Worm (Caenorhabditis elegans) whole organism, L4/young adult: ENCODE data around the gene math-19.
"Not testable (repeated sequence)": the region's sequence is repeated elsewhere in the genome, so short reads cannot be mapped to it uniquely, and the experiment has no call there.

ENCODE experiments used
- W03F9.2 ChIP-seq: fragments of 150-350 bp; optimal IDR thresholded peaks from 2 replicates; lab custom pipeline; 2014; ENCODE audit warnings: missing biosample characterization, missing genetic modification characterization
- dao-5 ChIP-seq: sonication (generic microtip); optimal IDR thresholded peaks from 2 replicates; lab custom pipeline; 2016; ENCODE audit warnings: missing genotype, missing genetic modification characterization, moderate library complexity, missing compliant biosample characterization
- him-1 ChIP-seq: sonication (generic microtip); optimal IDR thresholded peaks from 2 replicates; lab custom pipeline; 2016; ENCODE audit warnings: missing genotype, missing genetic modification reagents, missing genetic modification characterization, missing compliant biosample characterization

Gene math-19

ce11 chrII:2028712-2029111 is 30.1 kb downstream of the math-19 start, which contains the start of gene bath-1:
TSS of gene bath-1 (minus strand) at chrII:2028812.
- TF ChIP-seq him-1 (tag; lab: Kevin White, UChicago) = no peak
- TF ChIP-seq W03F9.2 (tag; lab: Kevin White, UChicago) = no peak
- no peak for TF ChIP-seq dao-5 (tag; lab: Kevin White, UChicago)

- no peak for TF ChIP-seq dao-5 (tag; lab: Kevin White, UChicago)
- no peak for TF ChIP-seq W03F9.2 (tag; lab: Kevin White, UChicago)
- no peak for TF ChIP-seq him-1 (tag; lab: Kevin White, UChicago)
These were observed 31.7 kb downstream of the math-19 start, which contains the start of gene bath-3 for ce11 chrII:2030367-2030766. TSS of gene bath-3 (minus strand) at chrII:2030467.

ce11 chrII:2031852-2032251 is 33.2 kb downstream of the math-19 start, which contains the start of gene bath-5:
TSS of gene bath-5 (minus strand) at chrII:2031952.
- TF ChIP-seq dao-5 (tag; lab: Kevin White, UChicago) (no peak), him-1 (tag; lab: Kevin White, UChicago) (no peak), W03F9.2 (tag; lab: Kevin White, UChicago) (no peak)

ce11 chrII:2032282-2032681 is 33.6 kb downstream of the math-19 start, which contains the start of gene btb-4:
TSS of gene btb-4 (plus strand) at chrII:2032316.
- TF ChIP-seq dao-5, him-1, W03F9.2 (tag; lab: Kevin White, UChicago): not testable (repeated sequence)

- no peak for TF ChIP-seq him-1 (tag; lab: Kevin White, UChicago)
- no peak for TF ChIP-seq W03F9.2 (tag; lab: Kevin White, UChicago)
- no peak for TF ChIP-seq dao-5 (tag; lab: Kevin White, UChicago)
These were observed 34.6 kb downstream of the math-19 start, which contains the start of gene F59H6.14 for ce11 chrII:2033286-2033685. TSS of gene F59H6.14 (plus strand) at chrII:2033586.

ce11 chrII:2039288-2039687 is 40.6 kb downstream of the math-19 start, which contains the start of gene bath-19:
TSS of gene bath-19 (minus strand) at chrII:2039388.
- TF ChIP-seq dao-5 (tag; lab: Kevin White, UChicago) = no peak
- no peak for TF ChIP-seq W03F9.2 (tag; lab: Kevin White, UChicago)
- TF ChIP-seq him-1 (tag; lab: Kevin White, UChicago) = no peak

- TF ChIP-seq him-1 (tag; lab: Kevin White, UChicago) (no peak), W03F9.2 (tag; lab: Kevin White, UChicago) (no peak), dao-5 (tag; lab: Kevin White, UChicago) (no peak)
These were observed 43.8 kb downstream of the math-19 start, which contains the start of gene bath-20 for ce11 chrII:2042447-2042846. TSS of gene bath-20 (minus strand) at chrII:2042547.

- no peak for TF ChIP-seq W03F9.2 (tag; lab: Kevin White, UChicago)
These were observed 46.8 kb downstream of the math-19 start, which contains the start of gene bath-24 for ce11 chrII:2045505-2045904. TSS of gene bath-24 (minus strand) at chrII:2045605.

ce11 chrII:2046556-2046955 is 47.9 kb downstream of the math-19 start, which contains the start of gene math-1:
TSS of gene math-1 (minus strand) at chrII:2046656.
- not testable (repeated sequence) for TF ChIP-seq dao-5, W03F9.2, him-1 (tag; lab: Kevin White, UChicago)
